Worm (Caenorhabditis elegans): ENCODE measurements around the gene F46F3.3.
A peak's percentile ranks its signal among the peaks of the same experiment; 100 is the strongest.

Gene F46F3.3

DNA sequence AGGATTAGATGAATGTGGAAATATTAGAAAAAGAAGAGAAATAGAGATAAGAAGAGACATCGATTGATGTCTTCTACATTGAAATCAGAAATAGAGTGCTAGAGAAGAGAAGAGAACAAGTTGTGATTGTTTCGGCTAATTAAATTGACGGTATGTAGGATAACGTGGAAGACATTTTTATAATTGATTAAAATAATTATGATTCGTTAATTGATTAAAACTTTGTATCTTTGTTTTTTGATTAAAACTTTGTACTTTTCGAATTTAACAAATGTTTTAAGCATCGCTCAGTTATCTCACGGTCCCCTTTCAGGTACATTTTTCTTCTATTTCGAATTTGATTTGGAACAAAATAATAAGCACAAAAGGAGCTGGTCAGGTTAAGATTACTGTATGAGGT lies 5.2 kb downstream of the F46F3.3 start, which contains the start of gene lgc-44:
lgc-44 (minus strand) TSS at position 101 of the 400 bp plus-strand sequence.
- TF ChIP-seq F16B12.6 (tag; optimal IDR thresholded peaks at IDR 0.05) (no peak), blmp-1 (tag; optimal IDR thresholded peaks at IDR 0.05) (peak; percentile 23)

ce11 chrV:11673746-11674365 lies 6.6 kb downstream of the F46F3.3 start:
- peak; percentile 39 for TF ChIP-seq nhr-71 (tag; optimal IDR thresholded peaks at IDR 0.05)
- TF ChIP-seq fkh-8 (tag; optimal IDR thresholded peaks at IDR 0.05) = no peak
- TF ChIP-seq skn-1 (tag; optimal IDR thresholded peaks at IDR 0.05) = no peak
- no peak for TF ChIP-seq unc-86 (tag; optimal IDR thresholded peaks at IDR 0.05)
- TF ChIP-seq nhr-47 (tag; optimal IDR thresholded peaks at IDR 0.05) = no peak
- peak; percentile 6 for TF ChIP-seq nhr-90 (tag; optimal IDR thresholded peaks at IDR 0.05; ENCODE audit: poor library complexity)
- no peak for TF ChIP-seq egl-27 (tag; optimal IDR thresholded peaks at IDR 0.05)
- no peak for TF ChIP-seq pax-3 (tag; optimal IDR thresholded peaks at IDR 0.05)
- TF ChIP-seq dpl-1 (GFP tag; optimal IDR thresholded peaks at IDR 0.05) = no peak
- TF ChIP-seq swsn-7 (tag; optimal IDR thresholded peaks at IDR 0.05) = no peak
- TF ChIP-seq lin-13 (GFP tag; optimal IDR thresholded peaks at IDR 0.05) = no peak
- TF ChIP-seq mef-2 (tag; optimal IDR thresholded peaks at IDR 0.05) = no peak
- TF ChIP-seq ztf-11 (tag; optimal IDR thresholded peaks at IDR 0.05) = no peak
- TF ChIP-seq tlp-1 (tag; optimal IDR thresholded peaks at IDR 0.05) = no peak
- no peak for TF ChIP-seq mab-9 (GFP tag; IDR thresholded peaks at IDR 0.05)
- TF ChIP-seq lin-39 (tag; optimal IDR thresholded peaks at IDR 0.05) = no peak
- TF ChIP-seq irx-1 (tag; optimal IDR thresholded peaks at IDR 0.05) = no peak
- TF ChIP-seq fkh-10 (GFP tag; optimal IDR thresholded peaks at IDR 0.05) = no peak
- TF ChIP-seq zag-1 (tag; optimal IDR thresholded peaks at IDR 0.05) = no peak
- TF ChIP-seq unc-30 (tag; optimal IDR thresholded peaks at IDR 0.05) = no peak
- no peak for TF ChIP-seq ztf-4 (tag; optimal IDR thresholded peaks at IDR 0.05)
- TF ChIP-seq snpc-4 (tag; optimal IDR thresholded peaks at IDR 0.05) = no peak
- TF ChIP-seq blmp-1 (tag; optimal IDR thresholded peaks at IDR 0.05) = peak; percentile 80
- no peak for TF ChIP-seq jun-1 (tag; optimal IDR thresholded peaks at IDR 0.05)
- peak; percentile 0 to 36 for TF ChIP-seq lin-35 (GFP tag; optimal IDR thresholded peaks at IDR 0.05)
- TF ChIP-seq unc-130 (tag; optimal IDR thresholded peaks at IDR 0.05) = no peak
- no peak for TF ChIP-seq fkh-4 (tag; optimal IDR thresholded peaks at IDR 0.05; ENCODE audit: borderline replicate concordance)
- TF ChIP-seq mdl-1 (tag; optimal IDR thresholded peaks at IDR 0.05) = no peak
- TF ChIP-seq nhr-28 (tag; optimal IDR thresholded peaks at IDR 0.05) = no peak
- peak; percentile 40 for TF ChIP-seq nhr-20 (tag; optimal IDR thresholded peaks at IDR 0.05)
- TF ChIP-seq elt-2 (tag; optimal IDR thresholded peaks at IDR 0.05) = no peak
- TF ChIP-seq snu-23 (GFP tag; optimal IDR thresholded peaks at IDR 0.05) = peak; percentile 26
- TF ChIP-seq dsc-1 (tag; optimal IDR thresholded peaks at IDR 0.05) = no peak
- no peak for TF ChIP-seq efl-3 (GFP tag; optimal IDR thresholded peaks at IDR 0.05)
- no peak for TF ChIP-seq unc-62 (GFP tag; optimal IDR thresholded peaks at IDR 0.05)
- TF ChIP-seq mep-1 (tag; optimal IDR thresholded peaks at IDR 0.05) = peak; percentile 48
- no peak for TF ChIP-seq aly-2 (tag; optimal IDR thresholded peaks at IDR 0.05)
- TF ChIP-seq hlh-17 (GFP tag; optimal IDR thresholded peaks at IDR 0.05; ENCODE audit: borderline replicate concordance) = no peak
- TF ChIP-seq zip-4 (GFP tag; optimal IDR thresholded peaks at IDR 0.05) = no peak
- no peak for TF ChIP-seq aha-1 (tag; optimal IDR thresholded peaks at IDR 0.05)
- TF ChIP-seq ceh-88 (GFP tag; IDR thresholded peaks at IDR 0.05) = no peak
- no peak for TF ChIP-seq vab-15 (tag; optimal IDR thresholded peaks at IDR 0.05)
- no peak for TF ChIP-seq F16B12.6 (tag; optimal IDR thresholded peaks at IDR 0.05)
- TF ChIP-seq pag-3 (tag; optimal IDR thresholded peaks at IDR 0.05; ENCODE audit: borderline replicate concordance, insufficient read depth) = no peak
- TF ChIP-seq lin-15B (tag; optimal IDR thresholded peaks at IDR 0.05) = no peak
- no peak for TF ChIP-seq elt-3 (tag; optimal IDR thresholded peaks at IDR 0.05)
- TF ChIP-seq pqm-1 (tag; optimal IDR thresholded peaks at IDR 0.05) = no peak
- no peak for TF ChIP-seq C34B4.2 (tag; optimal IDR thresholded peaks at IDR 0.05)
- no peak for TF ChIP-seq nhr-12 (tag; optimal IDR thresholded peaks at IDR 0.05)
- no peak for TF ChIP-seq sptf-1 (tag; optimal IDR thresholded peaks at IDR 0.05)
